Worm (Caenorhabditis elegans) whole organism, L3 larva: ENCODE data around the gene C44C10.15.

Experiments
- aly-2 ChIP-seq: fragments of 150-350 bp; optimal IDR thresholded peaks from 2 replicates; lab custom pipeline; 2014; ENCODE audit warnings: missing biosample characterization, missing genetic modification characterization
- ceh-16 ChIP-seq: sonication (generic microtip); optimal IDR thresholded peaks from 2 replicates; lab custom pipeline; 2017; ENCODE audit warnings: missing biosample characterization, missing genetic modification characterization
- fkh-10 ChIP-seq: sonication (generic microtip); optimal IDR thresholded peaks from 2 replicates; lab custom pipeline; 2017; ENCODE audit warnings: missing biosample characterization, missing genetic modification reagents, missing genetic modification characterization
- fos-1 ChIP-seq: fragments of 150-350 bp; optimal IDR thresholded peaks from 2 replicates; lab custom pipeline; 2014; ENCODE audit warnings: missing biosample characterization, missing genetic modification characterization
- hmg-11 ChIP-seq: sonication (generic microtip); optimal IDR thresholded peaks from 2 replicates; lab custom pipeline; 2016; ENCODE audit warnings: missing genetic modification characterization, missing compliant biosample characterization
- mdl-1 ChIP-seq: fragments of 150-350 bp; optimal IDR thresholded peaks from 2 replicates; lab custom pipeline; 2014; ENCODE audit warnings: missing biosample characterization, missing genetic modification characterization
- mml-1 ChIP-seq: fragments of 150-350 bp; sonication (generic microtip); optimal IDR thresholded peaks from 3 replicates; lab custom pipeline; 2014; ENCODE audit warnings: missing biosample characterization, missing genetic modification characterization
- nhr-23 ChIP-seq: fragments of 150-350 bp; optimal IDR thresholded peaks from 2 replicates; lab custom pipeline; 2014; ENCODE audit warnings: missing biosample characterization, missing genetic modification reagents, missing genetic modification characterization
- nhr-237 ChIP-seq: fragments of 150-350 bp; optimal IDR thresholded peaks from 2 replicates; lab custom pipeline; 2014; ENCODE audit warnings: missing biosample characterization, missing genetic modification characterization
- nhr-43 ChIP-seq: sonication (generic microtip); optimal IDR thresholded peaks from 2 replicates; lab custom pipeline; 2016; ENCODE audit warnings: mild to moderate bottlenecking, missing genetic modification characterization, missing compliant biosample characterization; ENCODE audit not compliant: poor library complexity, severe bottlenecking
- sea-2 ChIP-seq: fragments of 150-350 bp; sonication (generic microtip); optimal IDR thresholded peaks from 4 replicates; lab custom pipeline; 2014; ENCODE audit warnings: missing biosample characterization, missing genetic modification reagents, missing genetic modification characterization
- skn-1 ChIP-seq: fragments of 150-350 bp; optimal IDR thresholded peaks from 2 replicates; lab custom pipeline; 2014; ENCODE audit warnings: missing biosample characterization, missing genetic modification characterization
- tbx-2 ChIP-seq: sonication (generic microtip); optimal IDR thresholded peaks from 2 replicates; lab custom pipeline; 2016; ENCODE audit warnings: mild to moderate bottlenecking, missing genetic modification characterization, missing compliant biosample characterization

C44C10.15 gene

ce11 chrX:11650751-11651150 lies 49.4 kb downstream of the C44C10.15 start, which contains the start of gene cutl-11:
Gene cutl-11 (minus strand): TSS chrX:11650851.
- no peak for TF ChIP-seq skn-1 (tag; lab: Kevin White, UChicago)
- TF ChIP-seq nhr-43 (tag; lab: Kevin White, UChicago): no peak
- no peak for TF ChIP-seq ceh-16
- no peak for TF ChIP-seq tbx-2 (tag; lab: Kevin White, UChicago)
- no peak for TF ChIP-seq mml-1 (tag; lab: Kevin White, UChicago)
- no peak for TF ChIP-seq fos-1 (tag; lab: Kevin White, UChicago)
- TF ChIP-seq mdl-1 (tag; lab: Kevin White, UChicago): no peak
- no peak for TF ChIP-seq aly-2 (tag; lab: Kevin White, UChicago)
- TF ChIP-seq hmg-11 (tag; lab: Kevin White, UChicago): no peak
- TF ChIP-seq nhr-23 (tag; lab: Kevin White, UChicago): no peak
- TF ChIP-seq fkh-10 (GFP tag; lab: Kevin White, UChicago): no peak
- TF ChIP-seq nhr-237 (tag; lab: Kevin White, UChicago): no peak
- TF ChIP-seq sea-2 (GFP tag; lab: Kevin White, UChicago): no peak
